Worm (Caenorhabditis elegans) whole organism, L4 larva: ENCODE results near the gene trx-1.

Experiments
- F26F4.8 ChIP-seq: fragments of 200-800 bp; sonication (Bioruptor generic); conservative IDR thresholded peaks from 2 replicates; pipeline ENCODE4 v1.3.6; 2022; ENCODE audit warnings: missing genetic modification characterization, missing compliant biosample characterization
- T20F7.1 ChIP-seq: fragments of 200-800 bp; sonication (Bioruptor generic); optimal IDR thresholded peaks from 2 replicates; lab custom pipeline; 2018; ENCODE audit warnings: mild to moderate bottlenecking, missing genetic modification characterization, missing compliant biosample characterization
- T26A8.4 ChIP-seq: fragments of 200-800 bp; sonication (Bioruptor generic); IDR thresholded peaks from 2 replicates; pipeline ENCODE4 v1.3.6; 2022; ENCODE audit warnings: missing genetic modification characterization, missing compliant biosample characterization
- Y105C5A.15 ChIP-seq: fragments of 200-800 bp; sonication (Bioruptor generic); IDR thresholded peaks from 2 replicates; pipeline ENCODE4 v1.3.6; 2022; ENCODE audit warnings: missing genetic modification characterization, missing compliant biosample characterization
- ZK337.2 ChIP-seq: fragments of 200-800 bp; sonication (Bioruptor generic); IDR thresholded peaks from 2 replicates; pipeline ENCODE4 v1.3.6; 2022; ENCODE audit warnings: missing genetic modification reagents, missing genetic modification characterization, missing compliant biosample characterization
- arid-1 ChIP-seq: fragments of 200-800 bp; sonication (Bioruptor generic); conservative IDR thresholded peaks from 2 replicates; pipeline ENCODE4 v1.3.6; 2022; ENCODE audit warnings: missing genetic modification reagents, missing genetic modification characterization, missing compliant biosample characterization
- ceh-62 ChIP-seq: sonication (generic microtip); optimal IDR thresholded peaks from 2 replicates; lab custom pipeline; 2017; ENCODE audit warnings: missing biosample characterization, missing genetic modification characterization
- ces-1 ChIP-seq: fragments of 150-350 bp; sonication (generic microtip); optimal IDR thresholded peaks from 4 replicates; lab custom pipeline; 2014; ENCODE audit warnings: missing biosample characterization, missing genetic modification reagents, missing genetic modification characterization
- ctbp-1 ChIP-seq: fragments of 200-800 bp; sonication (Bioruptor generic); IDR thresholded peaks from 2 replicates; pipeline ENCODE4 v1.3.6; 2022; ENCODE audit warnings: missing genetic modification reagents, missing genetic modification characterization, missing compliant biosample characterization
- daf-12 ChIP-seq: fragments of 150-350 bp; optimal IDR thresholded peaks from 2 replicates; lab custom pipeline; 2014; ENCODE audit warnings: missing biosample characterization, missing genetic modification reagents, missing genetic modification characterization
- daf-8 ChIP-seq: fragments of 200-800 bp; sonication (Bioruptor generic); IDR thresholded peaks from 2 replicates; pipeline ENCODE4 v1.3.6; 2022; ENCODE audit warnings: missing genetic modification characterization, missing compliant biosample characterization
- duxl-1 ChIP-seq: sonication (generic microtip); optimal IDR thresholded peaks from 2 replicates; lab custom pipeline; 2016; ENCODE audit warnings: mild to moderate bottlenecking, missing genetic modification characterization, moderate library complexity, missing compliant biosample characterization; ENCODE audit not compliant: poor library complexity
- dve-1 ChIP-seq: sonication (generic microtip); optimal IDR thresholded peaks from 2 replicates; lab custom pipeline; 2017; ENCODE audit warnings: antibody characterized with exemption, mild to moderate bottlenecking, missing genetic modification characterization, missing compliant biosample characterization; ENCODE audit not compliant: insufficient read depth
- egl-27 ChIP-seq: sonication (generic microtip); optimal IDR thresholded peaks from 3 replicates; lab custom pipeline; 2017; ENCODE audit warnings: missing biosample characterization, missing genetic modification reagents, missing genetic modification characterization
- fkh-10 ChIP-seq: fragments of 150-350 bp; optimal IDR thresholded peaks from 2 replicates; lab custom pipeline; 2014; ENCODE audit warnings: missing biosample characterization, missing genetic modification reagents, missing genetic modification characterization
- gei-8 ChIP-seq: fragments of 200-800 bp; sonication (Bioruptor generic); optimal IDR thresholded peaks from 2 replicates; lab custom pipeline; 2018; ENCODE audit warnings: mild to moderate bottlenecking, missing genetic modification characterization, missing compliant biosample characterization
- lim-7 ChIP-seq: fragments of 200-800 bp; sonication (Bioruptor generic); IDR thresholded peaks from 2 replicates; pipeline ENCODE4 v1.3.6; 2022; ENCODE audit warnings: missing genetic modification characterization, missing compliant biosample characterization
- lin-1 ChIP-seq: fragments of 200-800 bp; sonication (Bioruptor generic); IDR thresholded peaks from 2 replicates; pipeline ENCODE4 v1.3.6; 2022; ENCODE audit warnings: missing genetic modification reagents, missing genetic modification characterization, missing compliant biosample characterization
- lin-13 ChIP-seq: fragments of 150-350 bp; optimal IDR thresholded peaks from 2 replicates; lab custom pipeline; 2014; ENCODE audit warnings: missing biosample characterization, missing genetic modification reagents, missing genetic modification characterization
- lsy-2 ChIP-seq, 2 experiments: fragments of 150-350 bp in 1 of 2; sonication (generic microtip) in 1 of 2; optimal IDR thresholded peaks; 2 replicates each; lab custom pipeline; 2014 to 2017; ENCODE audit warnings: missing biosample characterization in 2 of 2, missing genetic modification characterization in 2 of 2
- mdl-1 ChIP-seq, 2 experiments: fragments of 150-350 bp in 1 of 2; sonication (generic microtip) in 1 of 2; optimal IDR thresholded peaks; 2 replicates each; lab custom pipeline; 2014 to 2017; ENCODE audit warnings: missing biosample characterization in 2 of 2, missing genetic modification characterization in 2 of 2
- mes-2 ChIP-seq: sonication (generic microtip); optimal IDR thresholded peaks from 2 replicates; lab custom pipeline; 2016; ENCODE audit warnings: missing genotype, mild to moderate bottlenecking, missing genetic modification characterization, missing compliant biosample characterization; ENCODE audit not compliant: poor library complexity, severe bottlenecking
- nhr-10 ChIP-seq: fragments of 150-350 bp; optimal IDR thresholded peaks from 2 replicates; lab custom pipeline; 2014; ENCODE audit warnings: missing biosample characterization, missing genetic modification characterization
- nhr-11 ChIP-seq: fragments of 150-350 bp; optimal IDR thresholded peaks from 2 replicates; lab custom pipeline; 2014; ENCODE audit warnings: missing biosample characterization, missing genetic modification characterization
- nhr-237 ChIP-seq: sonication (generic microtip); optimal IDR thresholded peaks from 2 replicates; lab custom pipeline; 2017; ENCODE audit warnings: missing biosample characterization, missing genetic modification characterization
- nhr-48 ChIP-seq: sonication (generic microtip); optimal IDR thresholded peaks from 2 replicates; lab custom pipeline; 2016; ENCODE audit warnings: mild to moderate bottlenecking, missing genetic modification characterization, missing compliant biosample characterization
- php-3 ChIP-seq: fragments of 200-800 bp; sonication (Bioruptor generic); IDR thresholded peaks from 2 replicates; pipeline ENCODE4 v1.3.6; 2022; ENCODE audit warnings: missing genetic modification reagents, missing genetic modification characterization, missing compliant biosample characterization
- pqm-1 ChIP-seq: sonication (generic microtip); optimal IDR thresholded peaks from 2 replicates; lab custom pipeline; 2017; ENCODE audit warnings: missing biosample characterization, missing genetic modification characterization
- spr-1 ChIP-seq: sonication (generic microtip); optimal IDR thresholded peaks from 2 replicates; lab custom pipeline; 2016; ENCODE audit warnings: mild to moderate bottlenecking, missing genetic modification characterization, missing compliant biosample characterization
- tag-97 ChIP-seq: fragments of 200-800 bp; sonication (Bioruptor generic); IDR thresholded peaks from 2 replicates; pipeline ENCODE4 v1.3.6; 2022; ENCODE audit warnings: missing genetic modification characterization, missing compliant biosample characterization
- unc-62 ChIP-seq, 3 experiments: fragments of 150-350 bp in 1 of 3; sonication (generic microtip); optimal IDR thresholded peaks in 2 of 3; peaks in 1 of 3; 1 replicate in 1 of 3; 2 replicates in 2 of 3; lab custom pipeline; 2014 to 2017; ENCODE audit warnings: missing biosample characterization in 3 of 3, missing genetic modification characterization in 3 of 3, missing genetic modification reagents in 3 of 3, missing genotype in 1 of 3
- vab-7 ChIP-seq: fragments of 200-800 bp; sonication (Bioruptor generic); IDR thresholded peaks from 2 replicates; pipeline ENCODE4 v1.3.6; 2022; ENCODE audit warnings: missing genetic modification reagents, missing genetic modification characterization, missing compliant biosample characterization
- zfp-3 ChIP-seq: fragments of 200-800 bp; sonication (Bioruptor generic); conservative IDR thresholded peaks from 2 replicates; pipeline ENCODE4 v1.3.6; 2022; ENCODE audit warnings: missing genetic modification reagents, missing genetic modification characterization, missing compliant biosample characterization
- zip-11 ChIP-seq: fragments of 200-800 bp; sonication (Bioruptor generic); IDR thresholded peaks from 2 replicates; pipeline ENCODE4 v1.3.6; 2022; ENCODE audit warnings: missing genetic modification characterization, missing compliant biosample characterization
- zip-2 ChIP-seq: fragments of 150-350 bp; optimal IDR thresholded peaks from 2 replicates; lab custom pipeline; 2014; ENCODE audit warnings: missing biosample characterization, missing genetic modification characterization
- ztf-7 ChIP-seq: fragments of 150-350 bp; optimal IDR thresholded peaks from 2 replicates; lab custom pipeline; 2014; ENCODE audit warnings: missing biosample characterization, missing genetic modification characterization

trx-1 gene

DNA sequence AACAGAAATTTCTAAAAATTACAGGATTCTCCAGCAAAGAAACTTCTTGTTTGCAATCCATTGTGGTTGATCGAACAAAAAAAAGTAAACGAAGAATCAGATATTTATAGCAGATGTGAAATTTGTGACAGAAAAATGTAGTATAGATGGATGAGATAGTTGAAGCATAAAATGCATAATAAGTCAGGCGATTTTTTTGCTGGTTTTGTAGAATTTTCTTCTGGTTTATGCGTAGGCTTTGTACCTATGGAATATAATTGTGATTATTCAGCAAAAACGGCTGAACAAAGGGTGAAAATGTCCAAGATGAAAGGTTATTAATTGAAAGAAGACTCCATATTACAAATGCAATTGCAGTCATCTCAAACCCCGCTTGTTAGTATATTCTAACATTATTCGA is 12.1 kb upstream of the trx-1 start, which contains the start of gene srh-39:
Gene srh-39, minus strand, starts transcription at position 101 of the 400 bp plus-strand sequence.
- no peak for TF ChIP-seq lin-1
- TF ChIP-seq egl-27 (tag; lab: Kevin White, UChicago), result no peak
- TF ChIP-seq ceh-62 (tag; lab: Kevin White, UChicago), result no peak
- no peak for TF ChIP-seq gei-8 (GFP tag; lab: Kevin White, UChicago)
- TF ChIP-seq F26F4.8, result no peak
- no peak for TF ChIP-seq fkh-10 (GFP tag; lab: Kevin White, UChicago)
- TF ChIP-seq T20F7.1 (GFP tag; lab: Kevin White, UChicago), result no peak
- TF ChIP-seq zip-2, result no peak
- TF ChIP-seq ctbp-1 (GFP tag; lab: Robert Waterston, UW), result no peak
- no peak for TF ChIP-seq unc-62 (GFP tag; optimal IDR thresholded peaks at IDR 0.05 in 1 of 2; lab: Kevin White, UChicago)
- no peak for TF ChIP-seq unc-62 (tag; optimal IDR thresholded peaks at IDR 0.05; lab: Kevin White, UChicago)
- no peak for TF ChIP-seq ces-1 (GFP tag; lab: Kevin White, UChicago)
- no peak for TF ChIP-seq nhr-48 (tag; lab: Kevin White, UChicago)
- no peak for TF ChIP-seq mdl-1 (tag; optimal IDR thresholded peaks at IDR 0.05; lab: Kevin White, UChicago)
- no peak for TF ChIP-seq daf-12 (tag; lab: Kevin White, UChicago)
- TF ChIP-seq daf-8 (GFP tag; lab: Robert Waterston, UW), result no peak

DNA sequence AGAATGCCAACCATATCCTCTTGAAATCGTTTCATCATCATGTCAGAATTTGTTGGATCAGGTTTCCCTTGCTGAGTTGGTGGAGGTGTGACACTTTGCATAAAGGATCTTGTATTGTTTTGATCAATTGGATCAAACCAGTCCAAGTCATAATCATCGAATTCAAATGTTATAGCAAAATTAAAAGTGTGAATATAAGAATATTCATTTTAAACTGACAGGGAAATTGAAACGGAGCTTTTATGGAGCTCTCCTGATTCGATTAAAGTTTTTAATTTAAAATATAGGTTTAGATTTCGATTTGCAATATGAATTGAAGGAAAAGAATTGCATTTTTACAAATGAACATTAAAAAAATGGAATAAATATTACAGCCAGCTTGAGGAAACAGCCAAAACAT is 10.2 kb upstream of the trx-1 start, which contains the start of gene B0228.9:
Gene B0228.9, minus strand, starts transcription at position 101 of the 400 bp plus-strand sequence.
- no peak for TF ChIP-seq unc-62 (GFP tag; optimal IDR thresholded peaks at IDR 0.05 in 1 of 2; lab: Kevin White, UChicago)
- TF ChIP-seq unc-62 (tag; optimal IDR thresholded peaks at IDR 0.05; lab: Kevin White, UChicago), result no peak
- TF ChIP-seq tag-97 (GFP tag; lab: Robert Waterston, UW), result no peak
- no peak for TF ChIP-seq ztf-7 (tag; lab: Kevin White, UChicago)
- TF ChIP-seq Y105C5A.15 (GFP tag; lab: Robert Waterston, UW), result no peak
- TF ChIP-seq spr-1 (tag; lab: Kevin White, UChicago), result no peak
- TF ChIP-seq zip-11, result no peak
- TF ChIP-seq nhr-237 (tag; lab: Kevin White, UChicago), result no peak
- TF ChIP-seq vab-7, result no peak
- TF ChIP-seq T26A8.4 (GFP tag; lab: Robert Waterston, UW), result no peak
- no peak for TF ChIP-seq lsy-2 (tag; optimal IDR thresholded peaks at IDR 0.05; lab: Kevin White, UChicago)
- TF ChIP-seq ZK337.2, result no peak
- TF ChIP-seq nhr-11, result no peak
- TF ChIP-seq pqm-1 (tag; lab: Kevin White, UChicago), result no peak
- no peak for TF ChIP-seq nhr-48 (tag; lab: Kevin White, UChicago)
- no peak for TF ChIP-seq php-3
- TF ChIP-seq daf-8 (GFP tag; lab: Robert Waterston, UW), result no peak
- TF ChIP-seq zfp-3 (GFP tag; lab: Robert Waterston, UW), result no peak
- TF ChIP-seq lin-13 (GFP tag; lab: Kevin White, UChicago), result no peak
- no peak for TF ChIP-seq ces-1 (GFP tag; lab: Kevin White, UChicago)
- TF ChIP-seq, all 104 proteins: peak for 0

DNA sequence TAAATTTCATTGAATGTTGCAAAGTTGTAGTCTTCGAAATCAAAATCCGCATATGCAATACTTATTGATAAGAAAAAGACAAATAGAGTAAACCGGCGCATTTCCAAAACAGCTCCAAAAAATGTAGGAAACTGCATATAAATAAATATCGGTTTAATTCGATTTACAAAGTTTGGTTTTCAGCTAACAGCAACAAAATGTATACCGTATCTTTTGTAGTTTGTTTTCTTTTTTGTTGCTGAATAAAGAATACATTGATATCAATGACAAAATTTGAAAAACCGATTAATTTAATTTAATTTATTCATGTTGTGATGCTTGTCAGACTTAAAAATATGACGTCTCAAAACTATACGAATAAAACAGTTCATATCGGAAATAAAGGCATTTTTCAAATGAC is 8.0 kb upstream of the trx-1 start, which contains the start of gene B0228.8:
Gene B0228.8, minus strand, starts transcription at position 101 of the 400 bp plus-strand sequence.
- no peak for TF ChIP-seq mdl-1 (tag; optimal IDR thresholded peaks at IDR 0.05; lab: Kevin White, UChicago)
- no peak for TF ChIP-seq arid-1 (GFP tag; lab: Robert Waterston, UW)
- no peak for TF ChIP-seq daf-8 (GFP tag; lab: Robert Waterston, UW)
- no peak for TF ChIP-seq mes-2
- TF ChIP-seq dve-1, result no peak
- TF ChIP-seq duxl-1 (tag; lab: Kevin White, UChicago), result no peak
- no peak for TF ChIP-seq nhr-10 (tag; lab: Kevin White, UChicago)
- no peak for TF ChIP-seq lim-7 (GFP tag; lab: Robert Waterston, UW)
- TF ChIP-seq, all 104 proteins: peak for 0
